Fruit fly (Drosophila melanogaster) whole organism, embryonic: ENCODE data around the gene svr.
A peak's percentile ranks its signal among the peaks of the same experiment; 100 is the strongest.

Source experiments
- Atf6 ChIP-seq: fragments of 200-800 bp; sonication (Bioruptor generic); IDR thresholded peaks from 2 replicates; pipeline ENCODE4 v1.3.6; 2022; ENCODE audit warnings: missing biosample characterization, missing genetic modification characterization
- B-H2 ChIP-seq: fragments of 200-800 bp; sonication (Bioruptor generic); optimal IDR thresholded peaks from 2 replicates; lab custom pipeline; 2018; ENCODE audit warnings: missing biosample characterization, mild to moderate bottlenecking, missing genetic modification characterization
- BtbVII ChIP-seq: fragments of 200-800 bp; sonication (Bioruptor generic); optimal IDR thresholded peaks from 3 replicates; lab custom pipeline; 2017; ENCODE audit warnings: missing biosample characterization, mild to moderate bottlenecking, missing genetic modification characterization
- CG10267 ChIP-seq: fragments of 200-800 bp; sonication (Bioruptor generic); optimal IDR thresholded peaks from 2 replicates; lab custom pipeline; 2018; ENCODE audit warnings: missing biosample characterization, mild to moderate bottlenecking, missing genetic modification characterization, moderate library complexity
- CG10366 ChIP-seq: fragments of 200-800 bp; sonication (Bioruptor generic); IDR thresholded peaks from 2 replicates; pipeline ENCODE4 v1.3.6; 2022; ENCODE audit warnings: missing biosample characterization, missing genetic modification characterization
- CG12236 ChIP-seq: fragments of 200-800 bp; sonication (Bioruptor generic); optimal IDR thresholded peaks from 2 replicates; lab custom pipeline; 2016; ENCODE audit warnings: missing biosample characterization, missing genetic modification characterization
- CG16779 ChIP-seq: fragments of 200-800 bp; sonication (Bioruptor generic); IDR thresholded peaks from 2 replicates; pipeline ENCODE4 v1.3.6; 2022; ENCODE audit warnings: missing biosample characterization, missing genetic modification characterization
- CG17328 ChIP-seq: fragments of 200-800 bp; sonication (Bioruptor generic); IDR thresholded peaks from 2 replicates; pipeline ENCODE4 v1.3.6; 2022; ENCODE audit warnings: missing biosample characterization, missing genetic modification characterization
- CG17359 ChIP-seq: fragments of 200-800 bp; sonication (Bioruptor generic); optimal IDR thresholded peaks from 3 replicates; lab custom pipeline; 2018; ENCODE audit warnings: missing biosample characterization, mild to moderate bottlenecking, missing genetic modification characterization, moderate library complexity
- CG2875 ChIP-seq: fragments of 200-800 bp; sonication (Bioruptor generic); optimal IDR thresholded peaks from 2 replicates; lab custom pipeline; 2017; ENCODE audit warnings: missing biosample characterization, mild to moderate bottlenecking, missing genetic modification characterization, missing genetic modification reagents
- CG32532 ChIP-seq: fragments of 200-800 bp; sonication (Bioruptor generic); IDR thresholded peaks from 2 replicates; pipeline ENCODE4 v1.3.6; 2022; ENCODE audit warnings: missing biosample characterization, missing genetic modification characterization
- CG3726 ChIP-seq: fragments of 200-800 bp; sonication (Bioruptor generic); IDR thresholded peaks from 3 replicates; pipeline ENCODE4, ENCODE4 v1.3.6; 2022; ENCODE audit warnings: missing biosample characterization, missing genetic modification characterization
- CG3995 ChIP-seq: fragments of 200-800 bp; sonication (Bioruptor generic); optimal IDR thresholded peaks from 3 replicates; lab custom pipeline; 2016; ENCODE audit warnings: missing biosample characterization, missing genetic modification characterization
- CG4707 ChIP-seq: fragments of 200-800 bp; sonication (Bioruptor generic); optimal IDR thresholded peaks from 2 replicates; lab custom pipeline; 2018; ENCODE audit warnings: missing biosample characterization, mild to moderate bottlenecking, missing genetic modification characterization, moderate library complexity
- CG4730 ChIP-seq: fragments of 200-800 bp; sonication (Bioruptor generic); IDR thresholded peaks from 2 replicates; pipeline ENCODE4 v1.3.6; 2022; ENCODE audit warnings: missing biosample characterization, missing genetic modification characterization
- CG6654 ChIP-seq: fragments of 200-800 bp; sonication (Bioruptor generic); optimal IDR thresholded peaks from 2 replicates; lab custom pipeline; 2017; ENCODE audit warnings: missing biosample characterization, mild to moderate bottlenecking, missing genetic modification characterization
- CG7271 ChIP-seq: fragments of 200-800 bp; sonication (Bioruptor generic); optimal IDR thresholded peaks from 2 replicates; lab custom pipeline; 2018; ENCODE audit warnings: missing biosample characterization, mild to moderate bottlenecking, missing genetic modification characterization, moderate library complexity
- CG7839 ChIP-seq: fragments of 200-800 bp; sonication (Bioruptor generic); optimal IDR thresholded peaks from 3 replicates; lab custom pipeline; 2018; ENCODE audit warnings: missing biosample characterization, mild to moderate bottlenecking, missing genetic modification characterization, moderate library complexity
- CG8478 ChIP-seq: fragments of >200 bp; optimal IDR thresholded peaks from 2 replicates; lab custom pipeline; 2018
- CG9215 ChIP-seq: fragments of 200-800 bp; sonication (Bioruptor generic); IDR thresholded peaks from 2 replicates; pipeline ENCODE4 v1.3.6; 2022; ENCODE audit warnings: missing biosample characterization, missing genetic modification characterization
- CG9609 ChIP-seq: fragments of 200-800 bp; sonication (Bioruptor generic); optimal IDR thresholded peaks from 3 replicates; lab custom pipeline; 2016; ENCODE audit warnings: missing biosample characterization, missing genetic modification characterization
- Chrac-16 ChIP-seq: fragments of 200-800 bp; sonication (Bioruptor generic); optimal IDR thresholded peaks from 3 replicates; lab custom pipeline; 2016; ENCODE audit warnings: missing biosample characterization, missing genetic modification characterization
- Dek ChIP-seq: fragments of 200-800 bp; sonication (Bioruptor generic); optimal IDR thresholded peaks from 3 replicates; lab custom pipeline; 2019; ENCODE audit warnings: missing biosample characterization, mild to moderate bottlenecking, missing genetic modification characterization, moderate library complexity
- Ets97D ChIP-seq: fragments of 200-800 bp; sonication (Bioruptor generic); optimal IDR thresholded peaks from 3 replicates; lab custom pipeline; 2016; ENCODE audit warnings: missing biosample characterization, missing genetic modification characterization
- GATAe ChIP-seq: fragments of 200-800 bp; sonication (Bioruptor generic); conservative IDR thresholded peaks from 2 replicates; pipeline ENCODE4 v1.3.6; 2022; ENCODE audit warnings: missing biosample characterization, missing genetic modification characterization
- Hr51 ChIP-seq, 2 experiments: fragments of 200-800 bp; sonication (Bioruptor generic); optimal IDR thresholded peaks; 2 replicates in 1 of 2; 3 replicates in 1 of 2; lab custom pipeline; 2016 to 2018; ENCODE audit warnings: missing biosample characterization in 2 of 2, missing genetic modification characterization in 2 of 2, mild to moderate bottlenecking in 1 of 2, moderate library complexity in 1 of 2
- Hr78 ChIP-seq, 2 experiments: fragments of 200-800 bp in 1 of 2; fragments of >200 bp in 1 of 2; sonication (Bioruptor generic) in 1 of 2; optimal IDR thresholded peaks; 2 replicates each; lab custom pipeline; 2017 to 2019; ENCODE audit warnings: missing biosample characterization in 2 of 2, missing genetic modification characterization in 2 of 2, mild to moderate bottlenecking in 1 of 2, moderate library complexity in 1 of 2
- Kr ChIP-seq: fragments of 200-800 bp; sonication (Bioruptor generic); optimal IDR thresholded peaks from 2 replicates; lab custom pipeline; 2017; ENCODE audit warnings: missing biosample characterization, mild to moderate bottlenecking, missing genetic modification characterization
- Nf-YA ChIP-seq: fragments of 200-800 bp; sonication (Bioruptor generic); IDR thresholded peaks from 2 replicates; pipeline ENCODE4 v1.3.6; 2022; ENCODE audit warnings: missing biosample characterization, missing genetic modification characterization
- Optix ChIP-seq: fragments of 200-800 bp; sonication (Bioruptor generic); IDR thresholded peaks from 3 replicates; pipeline ENCODE4 v1.3.6; 2022; ENCODE audit warnings: missing biosample characterization, missing genetic modification characterization
- Ravus ChIP-seq: fragments of 200-800 bp; sonication (Bioruptor generic); IDR thresholded peaks from 2 replicates; pipeline ENCODE4 v1.3.6; 2022; ENCODE audit warnings: missing biosample characterization, missing genetic modification characterization
- Side ChIP-seq: fragments of 200-800 bp; sonication (Bioruptor generic); optimal IDR thresholded peaks from 2 replicates; lab custom pipeline; 2016; ENCODE audit warnings: missing biosample characterization, missing genetic modification characterization
- TFAM ChIP-seq: fragments of 200-800 bp; sonication (Bioruptor generic); optimal IDR thresholded peaks from 2 replicates; lab custom pipeline; 2017; ENCODE audit warnings: missing biosample characterization, missing genetic modification characterization, inconsistent platforms
- ab ChIP-seq: fragments of 200-800 bp; sonication (Bioruptor generic); optimal IDR thresholded peaks from 2 replicates; lab custom pipeline; 2016; ENCODE audit warnings: missing biosample characterization, missing genetic modification characterization
- bigmax ChIP-seq: fragments of 200-800 bp; sonication (Bioruptor generic); optimal IDR thresholded peaks from 2 replicates; lab custom pipeline; 2018; ENCODE audit warnings: missing biosample characterization, mild to moderate bottlenecking, missing genetic modification characterization
- chinmo ChIP-seq: fragments of 200-800 bp; sonication (Bioruptor generic); IDR thresholded peaks from 4 replicates; pipeline ENCODE4 v1.3.6; 2022; ENCODE audit warnings: missing biosample characterization, missing genetic modification characterization; ENCODE audit not compliant: partially characterized antibody
- ci ChIP-seq: fragments of 200-800 bp; sonication (Bioruptor generic); IDR thresholded peaks from 3 replicates; pipeline ENCODE4 v1.3.6; 2022; ENCODE audit warnings: missing biosample characterization, missing genetic modification characterization
- corto ChIP-seq: fragments of 200-800 bp; sonication (Bioruptor generic); optimal IDR thresholded peaks from 2 replicates; lab custom pipeline; 2016; ENCODE audit warnings: missing biosample characterization, mild to moderate bottlenecking, missing genetic modification characterization, moderate library complexity
- crp ChIP-seq, 2 experiments: fragments of 200-800 bp; sonication (Bioruptor generic); optimal IDR thresholded peaks; 2 replicates in 1 of 2; 3 replicates in 1 of 2; lab custom pipeline; 2017; ENCODE audit warnings: missing biosample characterization in 2 of 2, missing genetic modification characterization in 2 of 2, mild to moderate bottlenecking in 1 of 2, moderate library complexity in 1 of 2
- dati ChIP-seq: fragments of 200-800 bp; sonication (Bioruptor generic); IDR thresholded peaks from 2 replicates; pipeline ENCODE4 v1.3.6; 2022; ENCODE audit warnings: missing biosample characterization, missing genetic modification characterization
- ems ChIP-seq: fragments of 200-800 bp; sonication (Bioruptor generic); optimal IDR thresholded peaks from 3 replicates; lab custom pipeline; 2016; ENCODE audit warnings: missing biosample characterization, missing genetic modification characterization
- fu2 ChIP-seq: fragments of 200-800 bp; sonication (Bioruptor generic); optimal IDR thresholded peaks from 2 replicates; lab custom pipeline; 2016; ENCODE audit warnings: missing biosample characterization, missing genetic modification characterization
- kay ChIP-seq: fragments of 200-800 bp; sonication (Bioruptor generic); optimal IDR thresholded peaks from 2 replicates; lab custom pipeline; 2016; ENCODE audit warnings: missing biosample characterization, missing genetic modification characterization
- nom ChIP-seq: fragments of 200-800 bp; sonication (Bioruptor generic); optimal IDR thresholded peaks from 2 replicates; lab custom pipeline; 2017; ENCODE audit warnings: missing biosample characterization, missing genetic modification characterization, mild to moderate bottlenecking, moderate library complexity, missing genetic modification reagents
- pb ChIP-seq: fragments of 200-800 bp; sonication (Bioruptor generic); optimal IDR thresholded peaks from 3 replicates; lab custom pipeline; 2016; ENCODE audit warnings: missing biosample characterization, missing genetic modification characterization
- repo ChIP-seq: fragments of 200-800 bp; sonication (Bioruptor generic); optimal IDR thresholded peaks from 2 replicates; lab custom pipeline; 2016; ENCODE audit warnings: missing biosample characterization, missing genetic modification characterization
- sug ChIP-seq: fragments of 200-800 bp; optimal IDR thresholded peaks from 2 replicates; lab custom pipeline; 2019; ENCODE audit warnings: missing biosample characterization, mild to moderate bottlenecking, missing genetic modification characterization, moderate library complexity
- tin ChIP-seq: fragments of 200-800 bp; sonication (Bioruptor generic); optimal IDR thresholded peaks from 3 replicates; lab custom pipeline; 2016; ENCODE audit warnings: missing biosample characterization, missing genetic modification characterization
- tup ChIP-seq: fragments of 200-800 bp; sonication (Bioruptor generic); optimal IDR thresholded peaks from 2 replicates; lab custom pipeline; 2016; ENCODE audit warnings: missing biosample characterization, mild to moderate bottlenecking, missing genetic modification characterization, moderate library complexity
- zf30C ChIP-seq: fragments of 200-800 bp; sonication (Bioruptor generic); optimal IDR thresholded peaks from 3 replicates; lab custom pipeline; 2018; ENCODE audit warnings: missing biosample characterization, mild to moderate bottlenecking, missing genetic modification characterization

svr gene

dm6 chrX:499589-500041, 3.4 kb downstream of the svr start (continued):
- peak; percentile 62 for TF ChIP-seq CG10267 (tag; lab: Kevin White, UChicago)
- TF ChIP-seq Atf6: peak; percentile 89
- no peak for TF ChIP-seq CG7271
- peak; percentile 74 for TF ChIP-seq CG9215
- TF ChIP-seq tup: peak; percentile 61
- peak; percentile 55 for TF ChIP-seq CG10366 (GFP tag; lab: Robert Waterston, UW)
- no peak for TF ChIP-seq Kr (GFP tag; lab: Kevin White, UChicago)
- peak; percentile 33; the same call in 1 of the 2 replicates for TF ChIP-seq Ravus (GFP tag; lab: Robert Waterston, UW)
- no peak for TF ChIP-seq zf30C (GFP tag; lab: Kevin White, UChicago)
- TF ChIP-seq Ets97D: peak; percentile 9
- TF ChIP-seq dati (GFP tag; lab: Robert Waterston, UW): no peak
- peak; percentile 80 for TF ChIP-seq CG17359 (tag; lab: Kevin White, UChicago)
- TF ChIP-seq nom: peak; percentile 13
- peak; percentile 41 for TF ChIP-seq CG6654 (GFP tag; lab: Kevin White, UChicago)
- TF ChIP-seq CG3995 (GFP tag; lab: Kevin White, UChicago): peak; percentile 52
- peak; percentile 86 for TF ChIP-seq Dek
- peak; percentile 73 for TF ChIP-seq CG2875
- TF ChIP-seq ems (GFP tag; lab: Kevin White, UChicago): peak; percentile 72
- peak in 1 of 2 experiments; percentile 11 for TF ChIP-seq Hr78 (GFP tag; optimal IDR thresholded peaks at IDR 0.05; lab: Kevin White, UChicago)
- TF ChIP-seq Side (GFP tag; lab: Kevin White, UChicago): peak; percentile 84
- 0 out of 3 replicates have a peak, but pooled peaks have one; percentile 41 for TF ChIP-seq Optix (GFP tag; lab: Robert Waterston, UW)
- peak; percentile 77; the same call in 3 of the 4 replicates for TF ChIP-seq chinmo
- peak; percentile 76 for TF ChIP-seq fu2
- peak; percentile 61 for TF ChIP-seq CG12236 (GFP tag; lab: Kevin White, UChicago)
- TF ChIP-seq bigmax (GFP tag; lab: Kevin White, UChicago): peak; percentile 25
- TF ChIP-seq CG9609 (GFP tag; lab: Kevin White, UChicago): peak; percentile 74
- TF ChIP-seq GATAe: peak; percentile 13; the same call in 1 of the 2 replicates
- peak; percentile 50 for TF ChIP-seq CG4730 (GFP tag; lab: Robert Waterston, UW)
- peak; percentile 97 for TF ChIP-seq CG4707 (GFP tag; lab: Kevin White, UChicago)
- TF ChIP-seq CG3726 (GFP tag; lab: Robert Waterston, UW): no peak
- TF ChIP-seq Chrac-16 (GFP tag; lab: Kevin White, UChicago): peak; percentile 51
- TF ChIP-seq CG32532: peak; percentile 73
- no peak for TF ChIP-seq corto (GFP tag; lab: Kevin White, UChicago)
- peak; percentile 79 for TF ChIP-seq repo (GFP tag; lab: Kevin White, UChicago)
- peak; percentile 54; the same call in 1 of the 2 replicates for TF ChIP-seq CG17328 (GFP tag; lab: Robert Waterston, UW)
- TF ChIP-seq tin (GFP tag; lab: Kevin White, UChicago): peak; percentile 49
- no peak for TF ChIP-seq CG8478
- peak; percentile 89 for TF ChIP-seq CG7839
- TF ChIP-seq BtbVII (GFP tag; lab: Kevin White, UChicago): peak; percentile 90
- TF ChIP-seq Hr51 (GFP tag; optimal IDR thresholded peaks at IDR 0.05; lab: Kevin White, UChicago): peak; percentile 62 to 87
- TF ChIP-seq TFAM (GFP tag; lab: Kevin White, UChicago): no peak
- TF ChIP-seq B-H2 (GFP tag; lab: Kevin White, UChicago): peak; percentile 86
- peak; percentile 57 for TF ChIP-seq kay (GFP tag; lab: Kevin White, UChicago)
- TF ChIP-seq ab (GFP tag; lab: Kevin White, UChicago): no peak
- TF ChIP-seq ci: 0 out of 3 replicates have a peak, but pooled peaks have one; percentile 29
- peak in 1 of 2 experiments; percentile 40 for TF ChIP-seq crp (GFP tag; optimal IDR thresholded peaks at IDR 0.05; lab: Kevin White, UChicago)
- peak; percentile 78 for TF ChIP-seq pb (GFP tag; lab: Kevin White, UChicago)
- TF ChIP-seq sug (tag; lab: Kevin White, UChicago): peak; percentile 82
- no peak for TF ChIP-seq CG16779 (GFP tag; lab: Robert Waterston, UW)
- TF ChIP-seq Nf-YA (GFP tag; lab: Robert Waterston, UW): peak; percentile 41; the same call in 1 of the 2 replicates
